Worm (Caenorhabditis elegans) whole organism, young adult: ENCODE data around the gene C34H4.2.

Experiments used
- Y67H2A.10 ChIP-seq: fragments of 200-800 bp; sonication (Bioruptor generic); conservative IDR thresholded peaks from 2 replicates; pipeline ENCODE4 v1.3.6; 2022; ENCODE audit warnings: missing genetic modification reagents, missing genetic modification characterization, missing compliant biosample characterization
- ztf-22 ChIP-seq: fragments of 200-800 bp; sonication (Bioruptor generic); optimal IDR thresholded peaks from 2 replicates; lab custom pipeline; 2018; ENCODE audit warnings: mild to moderate bottlenecking, missing genetic modification characterization, moderate library complexity, missing compliant biosample characterization
- ztf-26 ChIP-seq: sonication (generic microtip); optimal IDR thresholded peaks from 2 replicates; lab custom pipeline; 2017; ENCODE audit warnings: missing genetic modification characterization, missing compliant biosample characterization

DNA sequence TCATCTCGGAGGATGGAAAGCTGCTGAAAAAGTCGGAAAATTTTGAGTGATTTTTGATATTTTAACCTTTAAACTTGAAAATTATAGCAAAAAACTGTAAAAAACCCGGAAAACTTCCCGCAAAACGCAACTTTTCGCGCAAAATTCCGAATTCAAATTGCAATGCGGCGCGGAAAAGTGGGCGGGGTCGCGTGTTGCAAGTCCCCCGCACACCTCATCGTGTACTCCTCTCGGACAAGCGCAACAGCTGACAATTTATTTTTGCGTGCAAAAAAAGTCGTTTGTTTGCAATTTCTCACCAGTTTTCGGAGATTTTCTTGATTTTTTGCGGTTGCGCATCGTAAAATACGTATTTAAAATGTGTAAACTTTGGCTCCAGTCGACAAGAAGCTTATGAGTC, 42.2 kb downstream of the C34H4.2 start, which contains the start of gene npp-8:
- TF ChIP-seq Y67H2A.10 (GFP tag; lab: Robert Waterston, UW) (peak; percentile 76), ztf-26 (tag; lab: Kevin White, UChicago) (peak; percentile 80), ztf-22 (no peak)
